Worm (Caenorhabditis elegans) whole organism, midembryonic: ENCODE results near the gene Y39H10A.1.

ENCODE experiments used
- T22C8.4 ChIP-seq: fragments of 200-800 bp; sonication (Bioruptor generic); IDR thresholded peaks from 2 replicates; pipeline ENCODE4 v1.3.6; 2022; ENCODE audit warnings: missing genetic modification characterization, missing compliant biosample characterization
- cog-1 ChIP-seq: sonication (generic microtip); optimal IDR thresholded peaks from 2 replicates; lab custom pipeline; 2016; ENCODE audit warnings: missing genetic modification characterization, missing compliant biosample characterization
- flt-1 ChIP-seq: fragments of 200-800 bp; sonication (Bioruptor generic); IDR thresholded peaks from 2 replicates; pipeline ENCODE4 v1.3.6; 2022; ENCODE audit warnings: missing genetic modification characterization, missing compliant biosample characterization
- klf-2 ChIP-seq: fragments of 200-800 bp; sonication (Bioruptor generic); conservative IDR thresholded peaks from 2 replicates; pipeline ENCODE4 v1.3.6; 2022; ENCODE audit warnings: missing genetic modification reagents, missing genetic modification characterization, missing compliant biosample characterization
- med-1 ChIP-seq: sonication (generic microtip); optimal IDR thresholded peaks from 2 replicates; lab custom pipeline; 2017; ENCODE audit warnings: missing genetic modification characterization, mild to moderate bottlenecking, missing compliant biosample characterization, antibody characterized with exemption, missing genetic modification reagents; ENCODE audit not compliant: insufficient read depth
- ref-1 ChIP-seq: fragments of 200-800 bp; sonication (Bioruptor generic); conservative IDR thresholded peaks from 2 replicates; pipeline ENCODE4 v1.3.6; 2022; ENCODE audit warnings: missing genetic modification reagents, missing genetic modification characterization, missing compliant biosample characterization
- tab-1 ChIP-seq: fragments of 200-800 bp; sonication (Bioruptor generic); IDR thresholded peaks from 2 replicates; pipeline ENCODE4 v1.3.6; 2022; ENCODE audit warnings: missing genetic modification characterization, missing compliant biosample characterization
- ztf-23 ChIP-seq: fragments of 200-800 bp; sonication (Bioruptor generic); IDR thresholded peaks from 2 replicates; pipeline ENCODE4 v1.3.6; 2022; ENCODE audit warnings: missing genetic modification reagents, missing genetic modification characterization, missing compliant biosample characterization
- ztf-29 ChIP-seq: fragments of 200-800 bp; sonication (Bioruptor generic); IDR thresholded peaks from 2 replicates; pipeline ENCODE4 v1.3.6; 2022; ENCODE audit warnings: missing genetic modification reagents, missing genetic modification characterization, missing compliant biosample characterization

DNA sequence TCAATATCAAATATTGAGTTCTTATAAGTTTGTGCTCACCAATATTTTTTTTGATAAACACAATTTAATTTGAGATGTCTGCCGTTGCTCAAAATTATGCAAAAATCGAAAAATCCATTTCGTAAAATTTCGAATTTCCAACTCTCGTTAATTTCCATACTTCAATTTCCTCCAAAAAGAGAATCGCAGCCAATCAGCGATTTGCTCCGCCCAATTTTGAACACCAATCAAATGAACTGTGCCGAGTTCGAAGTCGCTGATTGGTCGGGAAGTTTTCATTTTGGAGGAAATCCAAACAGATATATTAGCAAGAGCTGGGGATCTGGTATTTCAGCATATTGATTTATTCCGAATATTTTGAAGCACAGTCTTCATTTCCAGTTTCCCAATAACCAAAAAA is 40.8 kb downstream of the Y39H10A.1 start:
- TF ChIP-seq T22C8.4 (GFP tag; lab: Robert Waterston, UW) (no peak), ref-1 (GFP tag; lab: Robert Waterston, UW) (no peak), flt-1 (GFP tag; lab: Robert Waterston, UW) (no peak), klf-2 (GFP tag; lab: Robert Waterston, UW) (no peak), med-1 (GFP tag; lab: Kevin White, UChicago) (no peak), ztf-23 (GFP tag; lab: Robert Waterston, UW) (no peak), cog-1 (tag; lab: Kevin White, UChicago) (no peak), tab-1 (GFP tag; lab: Robert Waterston, UW) (no peak), ztf-29 (GFP tag; lab: Robert Waterston, UW) (no peak)
